Worm (Caenorhabditis elegans) whole organism, midembryonic: ENCODE results near the gene H12D21.10.

Experiments
- T22C8.4 ChIP-seq: fragments of 200-800 bp; sonication (Bioruptor generic); IDR thresholded peaks from 2 replicates; pipeline ENCODE4 v1.3.6; 2022; ENCODE audit warnings: missing genetic modification characterization, missing compliant biosample characterization
- cog-1 ChIP-seq: sonication (generic microtip); optimal IDR thresholded peaks from 2 replicates; lab custom pipeline; 2016; ENCODE audit warnings: missing genetic modification characterization, missing compliant biosample characterization
- flt-1 ChIP-seq: fragments of 200-800 bp; sonication (Bioruptor generic); IDR thresholded peaks from 2 replicates; pipeline ENCODE4 v1.3.6; 2022; ENCODE audit warnings: missing genetic modification characterization, missing compliant biosample characterization
- klf-2 ChIP-seq: fragments of 200-800 bp; sonication (Bioruptor generic); conservative IDR thresholded peaks from 2 replicates; pipeline ENCODE4 v1.3.6; 2022; ENCODE audit warnings: missing genetic modification reagents, missing genetic modification characterization, missing compliant biosample characterization
- med-1 ChIP-seq: sonication (generic microtip); optimal IDR thresholded peaks from 2 replicates; lab custom pipeline; 2017; ENCODE audit warnings: missing genetic modification characterization, mild to moderate bottlenecking, missing compliant biosample characterization, antibody characterized with exemption, missing genetic modification reagents; ENCODE audit not compliant: insufficient read depth
- ref-1 ChIP-seq: fragments of 200-800 bp; sonication (Bioruptor generic); conservative IDR thresholded peaks from 2 replicates; pipeline ENCODE4 v1.3.6; 2022; ENCODE audit warnings: missing genetic modification reagents, missing genetic modification characterization, missing compliant biosample characterization
- tab-1 ChIP-seq: fragments of 200-800 bp; sonication (Bioruptor generic); IDR thresholded peaks from 2 replicates; pipeline ENCODE4 v1.3.6; 2022; ENCODE audit warnings: missing genetic modification characterization, missing compliant biosample characterization
- ztf-23 ChIP-seq: fragments of 200-800 bp; sonication (Bioruptor generic); IDR thresholded peaks from 2 replicates; pipeline ENCODE4 v1.3.6; 2022; ENCODE audit warnings: missing genetic modification reagents, missing genetic modification characterization, missing compliant biosample characterization
- ztf-29 ChIP-seq: fragments of 200-800 bp; sonication (Bioruptor generic); IDR thresholded peaks from 2 replicates; pipeline ENCODE4 v1.3.6; 2022; ENCODE audit warnings: missing genetic modification reagents, missing genetic modification characterization, missing compliant biosample characterization

ce11 chrV:14875371-14875770 lies 24.2 kb upstream of the H12D21.10 start, which contains the start of gene ZC412.5:
- TF ChIP-seq tab-1 (GFP tag; lab: Robert Waterston, UW) (no peak), flt-1 (GFP tag; lab: Robert Waterston, UW) (no peak), ztf-23 (GFP tag; lab: Robert Waterston, UW) (no peak), cog-1 (tag; lab: Kevin White, UChicago) (no peak), ztf-29 (GFP tag; lab: Robert Waterston, UW) (no peak), T22C8.4 (GFP tag; lab: Robert Waterston, UW) (no peak), med-1 (GFP tag; lab: Kevin White, UChicago) (no peak), ref-1 (GFP tag; lab: Robert Waterston, UW) (no peak), klf-2 (GFP tag; lab: Robert Waterston, UW) (no peak)
